Fruit fly (Drosophila melanogaster): ENCODE data around the gene CG8814.

DNA sequence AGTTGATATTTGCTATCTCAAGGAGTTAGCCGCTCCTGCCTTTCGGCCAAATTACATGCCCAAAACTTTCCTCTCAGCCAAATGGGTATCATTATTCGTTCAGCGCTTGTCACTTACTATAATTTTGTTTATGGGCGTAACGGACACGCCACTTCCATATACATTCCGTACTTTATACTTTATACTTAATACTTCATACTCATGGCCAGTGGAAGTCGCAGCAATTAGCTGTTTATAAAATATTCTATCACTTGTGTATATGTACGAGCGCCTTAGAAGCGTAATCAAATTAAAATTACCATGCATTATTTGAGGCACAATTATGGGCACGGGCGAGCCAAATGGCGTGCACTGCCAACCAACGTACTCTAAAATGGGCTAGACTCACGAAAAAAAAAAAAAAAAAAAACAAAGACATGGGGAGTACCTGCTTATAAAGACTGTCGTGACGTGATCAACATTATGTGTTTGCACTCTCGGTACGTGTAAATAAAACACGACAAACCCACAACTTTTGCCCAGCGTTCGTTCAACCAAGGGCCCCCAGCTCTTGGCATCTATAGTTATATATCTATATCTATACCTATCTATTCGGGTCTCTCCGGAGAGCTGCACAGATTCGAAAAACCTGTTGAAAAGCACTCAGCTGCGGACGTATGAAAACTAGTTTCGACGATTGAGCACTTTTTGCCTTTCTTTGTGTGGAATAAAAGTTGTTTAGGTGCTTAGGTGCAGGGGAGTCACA lies 13.4 kb upstream of the CG8814 start:
- TF ChIP-seq kay (GFP tag; ENCODE audit: borderline replicate concordance) (peak; percentile 68), toe (GFP tag; optimal IDR thresholded peaks at IDR 0.05) (no peak), Mnt (GFP tag; optimal IDR thresholded peaks at IDR 0.05) (no peak), CG1620 (GFP tag; optimal IDR thresholded peaks at IDR 0.05) (no peak)
